Worm (Caenorhabditis elegans) whole organism, L2 larva: Measurements from ENCODE around the gene C29F7.10.
"Not testable (repeated sequence)": the region's sequence is repeated elsewhere in the genome, so short reads cannot be mapped to it uniquely, and the experiment has no call there.

ENCODE experiments used
- alr-1 ChIP-seq: fragments of 150-350 bp; optimal IDR thresholded peaks from 2 replicates; lab custom pipeline; 2014; ENCODE audit warnings: missing biosample characterization, missing genetic modification characterization
- ama-1 ChIP-seq: fragments of 150-350 bp; optimal IDR thresholded peaks from 2 replicates; lab custom pipeline; 2018; ENCODE audit warnings: inconsistent platforms
- elt-1 ChIP-seq: fragments of 150-350 bp; optimal IDR thresholded peaks from 2 replicates; lab custom pipeline; 2014; ENCODE audit warnings: missing biosample characterization, missing genetic modification characterization
- fos-1 ChIP-seq: fragments of 150-350 bp; optimal IDR thresholded peaks from 2 replicates; lab custom pipeline; 2014; ENCODE audit warnings: missing biosample characterization, missing genetic modification characterization
- lin-13 ChIP-seq: fragments of 150-350 bp; optimal IDR thresholded peaks from 2 replicates; lab custom pipeline; 2014; ENCODE audit warnings: missing biosample characterization, missing genetic modification reagents, missing genetic modification characterization
- lin-39 ChIP-seq: fragments of 150-350 bp; optimal IDR thresholded peaks from 2 replicates; lab custom pipeline; 2014; ENCODE audit warnings: missing biosample characterization, missing genetic modification reagents, missing genetic modification characterization
- nhr-11 ChIP-seq: fragments of 150-350 bp; optimal IDR thresholded peaks from 2 replicates; lab custom pipeline; 2014; ENCODE audit warnings: missing biosample characterization, missing genetic modification characterization
- nhr-12 ChIP-seq: fragments of 150-350 bp; optimal IDR thresholded peaks from 2 replicates; lab custom pipeline; 2014; ENCODE audit warnings: missing biosample characterization, missing genetic modification characterization
- nhr-25 ChIP-seq: fragments of 150-350 bp; sonication (generic microtip); optimal IDR thresholded peaks from 3 replicates; lab custom pipeline; 2014; ENCODE audit warnings: missing biosample characterization, missing genetic modification characterization
- nhr-77 ChIP-seq: fragments of 150-350 bp; optimal IDR thresholded peaks from 2 replicates; lab custom pipeline; 2014; ENCODE audit warnings: missing biosample characterization, missing genetic modification characterization
- unc-39 ChIP-seq: fragments of 150-350 bp; optimal IDR thresholded peaks from 2 replicates; lab custom pipeline; 2014; ENCODE audit warnings: missing biosample characterization, missing genetic modification characterization
- unc-62 ChIP-seq: fragments of 150-350 bp; optimal IDR thresholded peaks from 2 replicates; lab custom pipeline; 2014; ENCODE audit warnings: missing biosample characterization, missing genetic modification reagents, missing genetic modification characterization
- ztf-11 ChIP-seq: sonication (generic microtip); optimal IDR thresholded peaks from 2 replicates; lab custom pipeline; 2017; ENCODE audit warnings: missing biosample characterization, missing genetic modification characterization

DNA sequence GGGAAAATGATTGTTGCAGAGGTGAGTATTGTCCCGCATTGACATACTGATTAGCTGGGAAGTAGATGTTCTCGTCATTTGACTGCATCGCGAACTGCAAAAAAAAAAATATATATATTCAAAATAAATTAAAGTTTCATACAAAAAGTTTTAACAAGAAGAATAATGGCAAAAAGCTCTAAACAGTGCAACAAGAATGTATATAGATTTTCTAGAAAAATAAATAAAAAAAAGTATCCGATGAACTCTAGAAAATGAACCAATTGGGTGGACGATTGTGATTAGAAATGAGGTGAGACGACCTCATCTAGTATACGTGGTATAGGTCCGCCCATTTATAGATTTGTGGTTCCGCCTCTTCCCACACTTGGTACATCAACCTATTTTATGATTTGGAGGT is 2.5 kb downstream of the C29F7.10 start, which contains the start of gene fkh-4:
- TF ChIP-seq unc-39 (tag; lab: Kevin White, UChicago); lin-39 (tag; lab: Kevin White, UChicago); elt-1 (tag; lab: Kevin White, UChicago); fos-1; lin-13; ama-1; nhr-25 (tag; lab: Kevin White, UChicago); nhr-11; ztf-11; alr-1 (tag; lab: Kevin White, UChicago); nhr-77 (tag; lab: Kevin White, UChicago); unc-62 (GFP tag; lab: Kevin White, UChicago); nhr-12 (tag; lab: Kevin White, UChicago): not testable (repeated sequence)
